Worm (Caenorhabditis elegans) whole organism, L3 larva: ENCODE measurements around the gene dhs-27.

Source experiments
- ZK546.5 ChIP-seq: sonication (generic microtip); optimal IDR thresholded peaks from 2 replicates; lab custom pipeline; 2017; ENCODE audit warnings: missing biosample characterization, missing genetic modification characterization
- aly-2 ChIP-seq: fragments of 150-350 bp; optimal IDR thresholded peaks from 2 replicates; lab custom pipeline; 2014; ENCODE audit warnings: missing biosample characterization, missing genetic modification characterization
- ama-1 ChIP-seq: fragments of 150-350 bp; optimal IDR thresholded peaks from 2 replicates; lab custom pipeline; 2018
- ceh-16 ChIP-seq: sonication (generic microtip); optimal IDR thresholded peaks from 2 replicates; lab custom pipeline; 2017; ENCODE audit warnings: missing biosample characterization, missing genetic modification characterization
- ceh-28 ChIP-seq: fragments of 150-350 bp; optimal IDR thresholded peaks from 2 replicates; lab custom pipeline; 2014; ENCODE audit warnings: missing biosample characterization, missing genetic modification reagents, missing genetic modification characterization
- ceh-82 ChIP-seq: fragments of 150-350 bp; optimal IDR thresholded peaks from 2 replicates; lab custom pipeline; 2014; ENCODE audit warnings: missing biosample characterization, missing genetic modification characterization
- ceh-9 ChIP-seq: sonication (generic microtip); optimal IDR thresholded peaks from 2 replicates; lab custom pipeline; 2018; ENCODE audit warnings: missing biosample characterization, missing genetic modification characterization
- egl-27 ChIP-seq: sonication (generic microtip); optimal IDR thresholded peaks from 4 replicates; lab custom pipeline; 2017; ENCODE audit warnings: missing biosample characterization, missing genetic modification reagents, missing genetic modification characterization
- elt-2 ChIP-seq: sonication (generic microtip); optimal IDR thresholded peaks from 2 replicates; lab custom pipeline; 2016; ENCODE audit warnings: missing genetic modification reagents, mild to moderate bottlenecking, missing genetic modification characterization, missing compliant biosample characterization
- elt-3 ChIP-seq, 3 experiments: fragments of 150-350 bp in 1 of 3; sonication (generic microtip) in 2 of 3; optimal IDR thresholded peaks; 2 replicates in 2 of 3; 4 replicates in 1 of 3; lab custom pipeline; 2014 to 2017; ENCODE audit warnings: missing biosample characterization in 3 of 3, missing genetic modification characterization in 3 of 3
- eor-1 ChIP-seq, 2 experiments: fragments of 150-350 bp; optimal IDR thresholded peaks; 2 replicates each; lab custom pipeline; 2014 to 2018; ENCODE audit warnings: missing biosample characterization in 2 of 2, missing genetic modification characterization in 2 of 2
- fkh-10 ChIP-seq: sonication (generic microtip); optimal IDR thresholded peaks from 2 replicates; lab custom pipeline; 2017; ENCODE audit warnings: missing biosample characterization, missing genetic modification reagents, missing genetic modification characterization
- fos-1 ChIP-seq: fragments of 150-350 bp; optimal IDR thresholded peaks from 2 replicates; lab custom pipeline; 2014; ENCODE audit warnings: missing biosample characterization, missing genetic modification characterization
- hmg-11 ChIP-seq: sonication (generic microtip); optimal IDR thresholded peaks from 2 replicates; lab custom pipeline; 2016; ENCODE audit warnings: missing genetic modification characterization, missing compliant biosample characterization
- jun-1 ChIP-seq: fragments of 150-350 bp; optimal IDR thresholded peaks from 2 replicates; lab custom pipeline; 2014; ENCODE audit warnings: missing biosample characterization, missing genetic modification reagents, missing genetic modification characterization
- lin-15B ChIP-seq: fragments of 150-350 bp; optimal IDR thresholded peaks from 2 replicates; lab custom pipeline; 2014; ENCODE audit warnings: missing biosample characterization, missing genetic modification characterization
- lin-39 ChIP-seq: fragments of 150-350 bp; optimal IDR thresholded peaks from 2 replicates; lab custom pipeline; 2018; ENCODE audit warnings: missing biosample characterization, missing genetic modification reagents, missing genetic modification characterization
- lsy-12 ChIP-seq: sonication (generic microtip); optimal IDR thresholded peaks from 2 replicates; lab custom pipeline; 2016; ENCODE audit warnings: mild to moderate bottlenecking, missing genetic modification characterization, missing compliant biosample characterization
- mdl-1 ChIP-seq: fragments of 150-350 bp; optimal IDR thresholded peaks from 2 replicates; lab custom pipeline; 2014; ENCODE audit warnings: missing biosample characterization, missing genetic modification characterization
- mml-1 ChIP-seq: fragments of 150-350 bp; sonication (generic microtip); optimal IDR thresholded peaks from 3 replicates; lab custom pipeline; 2014; ENCODE audit warnings: missing biosample characterization, missing genetic modification characterization
- nfya-1 ChIP-seq: sonication (generic microtip); optimal IDR thresholded peaks from 2 replicates; lab custom pipeline; 2017; ENCODE audit warnings: missing genetic modification characterization, mild to moderate bottlenecking, missing compliant biosample characterization, antibody characterized with exemption, moderate library complexity; ENCODE audit not compliant: insufficient read depth
- nhr-11 ChIP-seq: fragments of 150-350 bp; optimal IDR thresholded peaks from 2 replicates; lab custom pipeline; 2014; ENCODE audit warnings: missing biosample characterization, missing genetic modification characterization
- nhr-12 ChIP-seq: fragments of 150-350 bp; optimal IDR thresholded peaks from 2 replicates; lab custom pipeline; 2014; ENCODE audit warnings: missing biosample characterization, missing genetic modification characterization
- nhr-23 ChIP-seq: fragments of 150-350 bp; optimal IDR thresholded peaks from 2 replicates; lab custom pipeline; 2014; ENCODE audit warnings: missing biosample characterization, missing genetic modification reagents, missing genetic modification characterization
- nhr-237 ChIP-seq: fragments of 150-350 bp; optimal IDR thresholded peaks from 2 replicates; lab custom pipeline; 2014; ENCODE audit warnings: missing biosample characterization, missing genetic modification characterization
- nhr-25 ChIP-seq: sonication (generic microtip); optimal IDR thresholded peaks from 2 replicates; lab custom pipeline; 2017; ENCODE audit warnings: missing biosample characterization, missing genetic modification characterization
- nhr-28 ChIP-seq: fragments of 150-350 bp; optimal IDR thresholded peaks from 2 replicates; lab custom pipeline; 2014; ENCODE audit warnings: missing biosample characterization, missing genetic modification characterization
- nhr-43 ChIP-seq: sonication (generic microtip); optimal IDR thresholded peaks from 2 replicates; lab custom pipeline; 2016; ENCODE audit warnings: mild to moderate bottlenecking, missing genetic modification characterization, missing compliant biosample characterization; ENCODE audit not compliant: poor library complexity, severe bottlenecking
- nhr-67 ChIP-seq: fragments of 150-350 bp; optimal IDR thresholded peaks from 2 replicates; lab custom pipeline; 2014; ENCODE audit warnings: missing biosample characterization, missing genetic modification characterization
- nhr-77 ChIP-seq: fragments of 150-350 bp; optimal IDR thresholded peaks from 2 replicates; lab custom pipeline; 2014; ENCODE audit warnings: missing biosample characterization, missing genetic modification characterization
- pha-4 ChIP-seq: fragments of 150-350 bp; optimal IDR thresholded peaks from 2 replicates; lab custom pipeline; 2014; ENCODE audit warnings: missing biosample characterization, missing genetic modification reagents, missing genetic modification characterization
- pqm-1 ChIP-seq: fragments of 150-350 bp; optimal IDR thresholded peaks from 2 replicates; lab custom pipeline; 2017; ENCODE audit warnings: missing biosample characterization, missing genetic modification characterization, inconsistent platforms
- sea-2 ChIP-seq: fragments of 150-350 bp; sonication (generic microtip); optimal IDR thresholded peaks from 4 replicates; lab custom pipeline; 2014; ENCODE audit warnings: missing biosample characterization, missing genetic modification reagents, missing genetic modification characterization
- skn-1 ChIP-seq: fragments of 150-350 bp; optimal IDR thresholded peaks from 2 replicates; lab custom pipeline; 2014; ENCODE audit warnings: missing biosample characterization, missing genetic modification characterization
- snpc-4 ChIP-seq: fragments of 150-350 bp; optimal IDR thresholded peaks from 2 replicates; lab custom pipeline; 2014; ENCODE audit warnings: missing biosample characterization, missing genetic modification characterization
- tbx-2 ChIP-seq: sonication (generic microtip); optimal IDR thresholded peaks from 2 replicates; lab custom pipeline; 2016; ENCODE audit warnings: mild to moderate bottlenecking, missing genetic modification characterization, missing compliant biosample characterization
- unc-39 ChIP-seq: sonication (generic microtip); optimal IDR thresholded peaks from 4 replicates; lab custom pipeline; 2017; ENCODE audit warnings: missing biosample characterization, missing genetic modification characterization
- unc-62 ChIP-seq: fragments of 150-350 bp; sonication (generic microtip); optimal IDR thresholded peaks from 4 replicates; lab custom pipeline; 2014; ENCODE audit warnings: missing biosample characterization, missing genetic modification reagents, missing genetic modification characterization
- zag-1 ChIP-seq: fragments of 150-350 bp; optimal IDR thresholded peaks from 2 replicates; lab custom pipeline; 2014; ENCODE audit warnings: missing biosample characterization, missing genetic modification characterization
- ztf-11 ChIP-seq: fragments of 150-350 bp; optimal IDR thresholded peaks from 2 replicates; lab custom pipeline; 2014; ENCODE audit warnings: missing biosample characterization, missing genetic modification characterization
- ztf-4 ChIP-seq: fragments of 150-350 bp; optimal IDR thresholded peaks from 2 replicates; lab custom pipeline; 2014; ENCODE audit warnings: missing biosample characterization, missing genetic modification characterization

dhs-27 gene

ce11 chrX:3379114-3379513 lies 35.4 kb downstream of the dhs-27 start, which contains the start of gene sorf-1:
TSS of gene sorf-1 (minus strand) at chrX:3379248.
- TF ChIP-seq elt-3 (tag; optimal IDR thresholded peaks at IDR 0.05; lab: Kevin White, UChicago), result no peak
- peak; percentile 19 for TF ChIP-seq pha-4 (tag; lab: Kevin White, UChicago)
- TF ChIP-seq hmg-11, result peak; percentile 59
- no peak for TF ChIP-seq ztf-11
- TF ChIP-seq lin-15B (tag; lab: Kevin White, UChicago), result peak; percentile 1
- TF ChIP-seq ceh-28 (tag; lab: Kevin White, UChicago), result no peak
- peak; percentile 22 for TF ChIP-seq nfya-1
- no peak for TF ChIP-seq sea-2 (GFP tag; lab: Kevin White, UChicago)
- no peak for TF ChIP-seq ZK546.5 (tag; lab: Kevin White, UChicago)
- no peak for TF ChIP-seq nhr-28 (tag; lab: Kevin White, UChicago)
- no peak for TF ChIP-seq mdl-1 (tag; lab: Kevin White, UChicago)
- TF ChIP-seq nhr-23, result peak; percentile 11
- no peak for TF ChIP-seq skn-1
- peak; percentile 9 for TF ChIP-seq elt-2 (tag; lab: Kevin White, UChicago)
- TF ChIP-seq snpc-4 (tag; lab: Kevin White, UChicago), result no peak
- no peak for TF ChIP-seq pqm-1
- TF ChIP-seq nhr-43 (tag; lab: Kevin White, UChicago), result peak; percentile 18
- peak; percentile 11 for TF ChIP-seq nhr-25
- TF ChIP-seq ztf-4 (tag; lab: Kevin White, UChicago), result no peak
- TF ChIP-seq lin-39 (tag; lab: Kevin White, UChicago), result peak; percentile 23
- TF ChIP-seq unc-39, result no peak
- no peak for TF ChIP-seq unc-62
- TF ChIP-seq nhr-12 (tag; lab: Kevin White, UChicago), result no peak

- TF ChIP-seq ZK546.5 (tag; lab: Kevin White, UChicago) (no peak), nhr-11 (tag; lab: Kevin White, UChicago) (no peak), unc-39 (no peak), eor-1 (tag; optimal IDR thresholded peaks at IDR 0.05; lab: Kevin White, UChicago) (no peak), elt-2 (tag; lab: Kevin White, UChicago) (no peak), sea-2 (GFP tag; lab: Kevin White, UChicago) (no peak), ztf-4 (tag; lab: Kevin White, UChicago) (no peak), unc-62 (no peak), hmg-11 (no peak), nhr-77 (tag; lab: Kevin White, UChicago) (no peak), lin-39 (tag; lab: Kevin White, UChicago) (no peak)
Measured at ce11 chrX:3375320-3375719, 39.2 kb downstream of the dhs-27 start.

- TF ChIP-seq unc-39, result no peak
- TF ChIP-seq ztf-11, result no peak
- TF ChIP-seq sea-2 (GFP tag; lab: Kevin White, UChicago), result no peak
- TF ChIP-seq tbx-2 (tag; lab: Kevin White, UChicago), result no peak
- TF ChIP-seq mml-1 (tag; lab: Kevin White, UChicago), result no peak
- TF ChIP-seq lsy-12 (tag; lab: Kevin White, UChicago), result no peak
- no peak for TF ChIP-seq pqm-1
- TF ChIP-seq ceh-82, result no peak
- TF ChIP-seq nhr-12 (tag; lab: Kevin White, UChicago), result no peak
- TF ChIP-seq lin-39 (tag; lab: Kevin White, UChicago), result no peak
- no peak for TF ChIP-seq ztf-4 (tag; lab: Kevin White, UChicago)
- no peak for TF ChIP-seq mdl-1 (tag; lab: Kevin White, UChicago)
- no peak for TF ChIP-seq fkh-10 (GFP tag; lab: Kevin White, UChicago)
- TF ChIP-seq aly-2 (tag; lab: Kevin White, UChicago), result no peak
- no peak for TF ChIP-seq unc-62
- no peak for TF ChIP-seq nhr-25
- no peak for TF ChIP-seq jun-1 (tag; lab: Kevin White, UChicago)
- TF ChIP-seq pha-4 (tag; lab: Kevin White, UChicago), result no peak
- TF ChIP-seq nhr-237 (tag; lab: Kevin White, UChicago), result no peak
Measured at ce11 chrX:3374642-3375041, 39.9 kb downstream of the dhs-27 start, which contains the start of gene clc-3. TSS of gene clc-3 (minus strand) at chrX:3374742.

- no peak for TF ChIP-seq mdl-1 (tag; lab: Kevin White, UChicago)
- peak; percentile 38 for TF ChIP-seq egl-27 (tag; lab: Kevin White, UChicago)
- peak; percentile 57 for TF ChIP-seq nfya-1
- TF ChIP-seq nhr-12 (tag; lab: Kevin White, UChicago), result no peak
- peak; percentile 4 for TF ChIP-seq fkh-10 (GFP tag; lab: Kevin White, UChicago)
- peak; percentile 44 for TF ChIP-seq jun-1 (tag; lab: Kevin White, UChicago)
- TF ChIP-seq mml-1 (tag; lab: Kevin White, UChicago), result no peak
- TF ChIP-seq ceh-16 (tag; lab: Kevin White, UChicago), result no peak
- peak; percentile 61 for TF ChIP-seq nhr-43 (tag; lab: Kevin White, UChicago)
- peak; percentile 65 for TF ChIP-seq tbx-2 (tag; lab: Kevin White, UChicago)
- no peak for TF ChIP-seq fos-1
- peak; percentile 54 for TF ChIP-seq nhr-23
- TF ChIP-seq snpc-4 (tag; lab: Kevin White, UChicago), result no peak
- no peak for TF ChIP-seq nhr-237 (tag; lab: Kevin White, UChicago)
- no peak for TF ChIP-seq aly-2 (tag; lab: Kevin White, UChicago)
- no peak for TF ChIP-seq nhr-67
- TF ChIP-seq sea-2 (GFP tag; lab: Kevin White, UChicago), result no peak
- TF ChIP-seq nhr-28 (tag; lab: Kevin White, UChicago), result no peak
- peak; percentile 43 for TF ChIP-seq elt-2 (tag; lab: Kevin White, UChicago)
- no peak for TF ChIP-seq ceh-9 (tag; lab: Kevin White, UChicago)
- TF ChIP-seq ama-1, result no peak
- peak; percentile 17 for TF ChIP-seq ztf-4 (tag; lab: Kevin White, UChicago)
- TF ChIP-seq unc-39, result no peak
- peak; percentile 74 for TF ChIP-seq hmg-11
- no peak for TF ChIP-seq nhr-77 (tag; lab: Kevin White, UChicago)
- no peak for TF ChIP-seq nhr-25
- TF ChIP-seq zag-1 (tag; lab: Kevin White, UChicago), result no peak
- peak; percentile 38 for TF ChIP-seq pqm-1
- TF ChIP-seq lin-39 (tag; lab: Kevin White, UChicago), result peak; percentile 22
- TF ChIP-seq eor-1 (tag; optimal IDR thresholded peaks at IDR 0.05; lab: Kevin White, UChicago), result no peak
- no peak for TF ChIP-seq ZK546.5 (tag; lab: Kevin White, UChicago)
- peak; percentile 54 for TF ChIP-seq lsy-12 (tag; lab: Kevin White, UChicago)
- no peak for TF ChIP-seq ztf-11
- peak; percentile 67 for TF ChIP-seq pha-4 (tag; lab: Kevin White, UChicago)
Measured at ce11 chrX:3371264-3371663, 43.2 kb downstream of the dhs-27 start.
